Fruit fly (Drosophila melanogaster) whole organism, adult: ENCODE results near the gene Dus1.

Experiments
- CG12768 ChIP-seq: fragments of 200-800 bp; sonication (Bioruptor generic); optimal IDR thresholded peaks from 2 replicates; lab custom pipeline; 2017; ENCODE audit warnings: missing biosample characterization, missing genetic modification characterization, mild to moderate bottlenecking, moderate library complexity, missing genetic modification reagents
- CG14711 ChIP-seq: fragments of 200-800 bp; sonication (Bioruptor generic); optimal IDR thresholded peaks from 2 replicates; lab custom pipeline; 2018; ENCODE audit warnings: missing biosample characterization, mild to moderate bottlenecking, missing genetic modification characterization, moderate library complexity
- CG1620 ChIP-seq: fragments of 200-800 bp; sonication (Bioruptor generic); optimal IDR thresholded peaks from 2 replicates; lab custom pipeline; 2016; ENCODE audit warnings: missing biosample characterization, missing genetic modification characterization
- CG7045 ChIP-seq: fragments of 200-800 bp; sonication (Bioruptor generic); optimal IDR thresholded peaks from 2 replicates; lab custom pipeline; 2017; ENCODE audit warnings: missing biosample characterization, mild to moderate bottlenecking, missing genetic modification characterization
- Clk ChIP-seq: fragments of 200-800 bp; sonication (Bioruptor generic); optimal IDR thresholded peaks from 2 replicates; lab custom pipeline; 2017; ENCODE audit warnings: missing biosample characterization, missing genetic modification characterization
- Crg-1 ChIP-seq: fragments of 200-800 bp; sonication (Bioruptor generic); optimal IDR thresholded peaks from 2 replicates; lab custom pipeline; 2016; ENCODE audit warnings: missing biosample characterization, missing genetic modification characterization
- Mnt ChIP-seq: fragments of 200-800 bp; sonication (Bioruptor generic); optimal IDR thresholded peaks from 2 replicates; lab custom pipeline; 2016; ENCODE audit warnings: missing biosample characterization, mild to moderate bottlenecking, missing genetic modification characterization
- cnc ChIP-seq, 2 experiments: fragments of >200 bp; optimal IDR thresholded peaks; 2 replicates each; lab custom pipeline; 2017
- kay ChIP-seq: fragments of 200-800 bp; sonication (Bioruptor generic); peaks from one replicate; lab custom pipeline; 2016; ENCODE audit warnings: missing biosample characterization, missing genetic modification characterization, borderline replicate concordance
- ovo ChIP-seq: fragments of 200-800 bp; sonication (Bioruptor generic); optimal IDR thresholded peaks from 2 replicates; lab custom pipeline; 2016; ENCODE audit warnings: missing biosample characterization, missing genetic modification characterization
- tj ChIP-seq: fragments of 200-800 bp; sonication (Bioruptor generic); optimal IDR thresholded peaks from 3 replicates; lab custom pipeline; 2017; ENCODE audit warnings: missing biosample characterization, mild to moderate bottlenecking, missing genetic modification characterization, moderate library complexity

DNA sequence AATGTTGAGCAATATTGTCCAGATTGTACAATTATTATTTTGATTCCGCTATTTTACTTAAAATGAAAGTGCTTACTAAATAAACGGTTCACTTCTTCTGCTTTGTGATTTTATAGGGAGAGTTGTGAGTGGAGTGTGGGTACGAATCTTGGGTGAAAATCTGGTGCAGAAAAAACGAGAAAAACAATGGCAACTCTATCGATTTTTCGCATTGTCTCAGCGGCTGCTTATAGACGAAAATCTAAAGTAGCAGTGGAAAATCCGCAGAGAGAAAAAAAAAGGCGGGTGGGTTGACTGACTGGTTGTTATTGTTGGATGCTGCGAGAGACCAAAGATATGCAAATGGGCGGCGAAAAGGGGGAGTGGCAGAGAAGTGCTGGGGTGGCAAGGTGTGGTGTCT is 28.4 kb downstream of the Dus1 start:
- TF ChIP-seq kay, result no peak
- no peak for TF ChIP-seq Crg-1 (GFP tag; lab: Kevin White, UChicago)
- no peak for TF ChIP-seq ovo (GFP tag; lab: Kevin White, UChicago)
- no peak for TF ChIP-seq CG12768
- no peak for TF ChIP-seq CG14711
- TF ChIP-seq CG1620 (GFP tag; lab: Kevin White, UChicago), result no peak
- TF ChIP-seq CG7045 (GFP tag; lab: Kevin White, UChicago), result no peak
- TF ChIP-seq Clk (GFP tag; lab: Kevin White, UChicago), result no peak
- no peak for TF ChIP-seq Mnt
- no peak for TF ChIP-seq cnc (optimal IDR thresholded peaks at IDR 0.05; lab: Kevin White, UChicago)
- TF ChIP-seq tj, result no peak
